Worm (Caenorhabditis elegans): ENCODE data around the gene C55A6.6.
A peak's percentile ranks its signal among the peaks of the same experiment; 100 is the strongest.

The C55A6.6 gene

ce11 chrV:11513432-11513831 lies 1.1 kb downstream of the C55A6.6 start, which contains the start of gene C55A6.3:
TSS of gene C55A6.3 (minus strand) at chrV:11513532.
- TF ChIP-seq W03F9.2 (tag; optimal IDR thresholded peaks at IDR 0.05) (no peak), him-1 (tag; optimal IDR thresholded peaks at IDR 0.05) (no peak), dao-5 (tag; optimal IDR thresholded peaks at IDR 0.05) (no peak)

DNA sequence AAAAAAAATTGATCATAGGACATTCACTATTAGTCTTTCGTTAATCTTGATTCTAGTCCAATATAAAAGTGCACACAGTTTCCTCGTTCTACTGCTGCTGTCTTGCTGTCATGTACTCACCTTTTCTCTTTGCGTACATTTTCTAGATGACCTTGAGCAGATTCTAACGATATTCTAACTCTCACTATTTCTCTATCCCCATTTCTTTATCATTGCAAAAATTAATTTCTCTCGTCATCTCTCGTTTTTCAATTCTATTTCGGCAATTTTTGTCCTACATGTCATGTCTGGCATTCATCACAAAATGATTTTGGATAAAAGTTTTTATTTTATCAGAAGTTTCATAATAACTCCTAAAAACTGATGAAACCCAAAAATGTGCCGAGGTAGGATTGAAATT lies 5.8 kb downstream of the C55A6.6 start, which contains the start of gene ttll-5:
TSS of gene ttll-5 (plus strand) at position 288 of the 400 bp plus-strand sequence.
- no peak for TF ChIP-seq dao-5 (tag; optimal IDR thresholded peaks at IDR 0.05)
- TF ChIP-seq him-1 (tag; optimal IDR thresholded peaks at IDR 0.05), result no peak
- TF ChIP-seq W03F9.2 (tag; optimal IDR thresholded peaks at IDR 0.05), result no peak

- TF ChIP-seq him-1 (tag; optimal IDR thresholded peaks at IDR 0.05), result no peak
- TF ChIP-seq W03F9.2 (tag; optimal IDR thresholded peaks at IDR 0.05), result no peak
- TF ChIP-seq dao-5 (tag; optimal IDR thresholded peaks at IDR 0.05), result no peak
These were observed 8.2 kb downstream of the C55A6.6 start for ce11 chrV:11506347-11506746.

DNA sequence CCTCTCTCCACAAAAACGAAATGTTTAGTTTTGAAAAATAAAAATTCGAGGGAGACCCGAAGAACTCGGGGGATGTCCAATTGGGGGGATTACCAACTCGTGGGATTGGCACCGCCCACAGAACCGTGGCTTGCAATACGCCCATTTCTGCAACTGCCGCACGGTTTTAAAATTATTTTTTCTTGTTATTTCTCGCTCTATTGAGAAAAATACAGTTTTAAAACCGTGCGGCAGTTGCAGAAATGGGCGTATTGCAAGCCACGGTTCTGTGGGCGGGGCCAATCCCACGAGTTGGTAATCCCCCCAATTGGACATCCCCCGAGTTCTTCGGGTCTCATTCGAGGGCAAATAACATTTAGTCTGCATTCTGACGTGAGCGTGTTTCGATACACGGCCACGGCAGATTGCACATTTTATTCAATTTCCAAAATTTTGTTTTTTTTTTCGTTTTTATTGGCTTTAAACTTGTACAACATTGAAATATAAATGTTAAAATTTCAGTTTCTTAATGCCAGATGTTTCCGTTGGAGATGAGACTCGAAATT lies 9.6 kb downstream of the C55A6.6 start, which contains the start of the genes C55A6.1 and C55A6.10:
TSS of gene C55A6.1 (minus strand) at position 116 of the 545 bp plus-strand sequence.
TSS of gene C55A6.10 (plus strand) at position 495 of the 545 bp plus-strand sequence.
- TF ChIP-seq W03F9.2 (tag; optimal IDR thresholded peaks at IDR 0.05), result peak; percentile 56

DNA sequence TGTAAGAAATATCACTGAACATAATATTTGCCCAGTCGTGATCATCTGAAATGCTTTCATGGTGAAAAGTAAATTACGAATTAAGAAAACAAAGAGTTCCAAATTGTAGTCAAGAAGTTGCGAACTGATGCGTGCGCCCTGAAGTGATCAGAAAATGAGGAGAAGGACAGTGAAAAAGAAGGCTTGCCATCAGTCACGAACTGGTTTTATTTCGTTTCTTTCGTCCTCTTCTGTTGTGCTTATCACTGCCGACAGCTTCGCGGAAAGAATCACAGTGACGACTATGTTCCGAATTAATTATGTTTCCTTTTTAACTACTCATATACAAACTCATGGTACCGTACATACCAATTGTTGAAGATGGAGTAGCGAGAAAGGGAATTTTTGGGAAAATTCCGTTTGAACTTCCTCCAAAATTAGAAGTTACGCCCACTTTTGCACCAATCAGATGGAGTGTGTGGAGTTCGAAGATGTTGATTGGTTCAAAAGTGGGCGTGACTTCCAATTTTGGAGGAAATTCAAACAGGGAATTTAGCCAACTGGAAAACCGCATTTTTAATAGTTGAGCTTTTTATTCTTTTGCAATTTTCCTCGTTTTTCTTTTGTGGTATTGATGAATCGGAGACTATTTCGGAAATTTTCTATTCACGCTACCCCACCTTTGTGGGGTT lies 11.3 kb downstream of the C55A6.6 start, which contains the start of gene C55A6.12:
TSS of gene C55A6.12 (minus strand) at position 51 of the 671 bp plus-strand sequence.
- TF ChIP-seq dao-5 (tag; optimal IDR thresholded peaks at IDR 0.05) (no peak), him-1 (tag; optimal IDR thresholded peaks at IDR 0.05) (no peak), W03F9.2 (tag; optimal IDR thresholded peaks at IDR 0.05) (no peak)

DNA sequence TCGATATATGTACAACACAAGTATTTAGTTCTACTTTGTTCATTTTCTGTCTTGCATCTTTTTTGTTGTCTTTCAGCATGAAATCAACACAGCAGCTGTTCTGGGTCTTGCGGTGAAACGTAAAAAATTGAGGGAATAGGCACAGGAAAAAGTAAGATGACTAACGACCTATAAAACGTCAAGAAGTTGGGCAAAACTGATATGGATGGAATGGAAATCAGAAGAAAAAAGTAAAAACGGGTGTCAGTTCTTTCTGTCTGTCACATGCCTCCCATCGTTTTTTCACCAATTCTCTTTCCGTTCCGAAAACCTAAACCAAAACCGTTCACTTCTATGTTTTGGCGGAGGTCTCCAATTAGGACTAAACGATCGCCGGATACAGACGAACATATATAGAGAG lies 13.6 kb downstream of the C55A6.6 start:
- TF ChIP-seq him-1 (tag; optimal IDR thresholded peaks at IDR 0.05), result no peak
- TF ChIP-seq dao-5 (tag; optimal IDR thresholded peaks at IDR 0.05), result no peak
- no peak for TF ChIP-seq W03F9.2 (tag; optimal IDR thresholded peaks at IDR 0.05)

DNA sequence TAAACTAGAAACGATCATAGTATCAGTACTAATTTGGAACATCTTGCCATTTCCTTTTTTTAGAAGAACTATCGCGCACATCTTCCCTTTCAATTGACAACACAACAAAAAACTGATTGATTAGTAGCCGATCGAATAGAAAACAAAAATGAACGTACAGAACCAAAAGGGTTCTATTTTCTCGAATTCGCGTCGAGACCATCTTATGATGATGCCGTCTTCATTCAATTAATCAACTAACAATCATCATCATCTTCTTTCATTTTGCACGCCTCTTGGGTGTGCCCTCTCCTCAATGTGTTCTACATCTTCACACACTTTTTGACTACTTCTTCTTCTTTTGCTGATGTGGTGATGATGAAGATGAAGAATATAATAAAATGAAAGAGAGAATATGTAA lies 14.8 kb downstream of the C55A6.6 start:
- no peak for TF ChIP-seq him-1 (tag; optimal IDR thresholded peaks at IDR 0.05)
- TF ChIP-seq dao-5 (tag; optimal IDR thresholded peaks at IDR 0.05), result no peak
- no peak for TF ChIP-seq W03F9.2 (tag; optimal IDR thresholded peaks at IDR 0.05)

ce11 chrV:11497475-11497874 lies 17.1 kb downstream of the C55A6.6 start:
- TF ChIP-seq W03F9.2 (tag; optimal IDR thresholded peaks at IDR 0.05) (no peak), dao-5 (tag; optimal IDR thresholded peaks at IDR 0.05) (no peak), him-1 (tag; optimal IDR thresholded peaks at IDR 0.05) (no peak)

DNA sequence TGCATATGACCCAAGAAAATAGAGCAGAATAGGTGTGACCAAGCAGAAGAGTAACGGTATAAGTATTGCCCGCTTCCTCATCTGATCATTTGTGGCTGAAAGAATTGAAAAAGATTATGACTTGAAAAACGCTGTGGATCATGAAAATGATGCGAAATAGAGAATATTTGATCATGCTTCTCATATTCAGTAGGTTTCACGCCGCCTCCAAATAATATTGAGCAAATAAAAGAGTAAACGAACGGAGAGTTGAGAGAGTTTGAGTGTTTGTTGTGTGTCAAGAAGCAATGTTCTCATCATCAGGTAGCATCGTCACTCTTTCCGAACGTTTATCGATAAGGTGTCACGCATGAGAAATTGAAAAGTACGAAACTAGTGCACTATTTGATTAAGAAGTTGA lies 18.3 kb downstream of the C55A6.6 start, which contains the start of gene htrl-1:
TSS of gene htrl-1 (minus strand) at position 101 of the 400 bp plus-strand sequence.
- TF ChIP-seq dao-5 (tag; optimal IDR thresholded peaks at IDR 0.05), result no peak
- no peak for TF ChIP-seq him-1 (tag; optimal IDR thresholded peaks at IDR 0.05)
- no peak for TF ChIP-seq W03F9.2 (tag; optimal IDR thresholded peaks at IDR 0.05)

ce11 chrV:11492456-11492855 lies 22.1 kb downstream of the C55A6.6 start, which contains the start of gene T11F9.21:
TSS of gene T11F9.21 (plus strand) at chrV:11492756.
- TF ChIP-seq dao-5 (tag; optimal IDR thresholded peaks at IDR 0.05), result no peak
- no peak for TF ChIP-seq W03F9.2 (tag; optimal IDR thresholded peaks at IDR 0.05)
- no peak for TF ChIP-seq him-1 (tag; optimal IDR thresholded peaks at IDR 0.05)

ce11 chrV:11490382-11490781 lies 24.2 kb downstream of the C55A6.6 start, which contains the start of gene dhs-19:
TSS of gene dhs-19 (minus strand) at chrV:11490482.
- TF ChIP-seq W03F9.2 (tag; optimal IDR thresholded peaks at IDR 0.05) (no peak), dao-5 (tag; optimal IDR thresholded peaks at IDR 0.05) (no peak), him-1 (tag; optimal IDR thresholded peaks at IDR 0.05) (no peak)

DNA sequence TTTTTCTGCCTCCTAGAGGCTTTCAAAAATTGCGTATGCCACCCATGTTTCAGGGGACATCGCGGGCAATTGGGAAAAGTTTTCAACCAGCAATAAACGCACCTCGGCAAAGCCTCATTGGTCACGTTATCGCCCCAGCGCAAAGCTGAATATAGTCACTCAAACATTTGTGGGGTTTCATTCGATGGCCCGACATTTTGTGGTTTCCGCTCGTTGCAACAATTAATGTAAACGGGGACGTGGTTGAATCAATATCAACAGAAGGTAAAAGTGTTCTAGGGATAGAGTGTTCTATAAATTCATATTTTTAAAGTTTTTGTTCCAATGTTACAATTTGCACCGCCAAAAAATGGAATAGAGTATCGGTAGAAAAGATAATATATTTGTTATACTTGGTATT lies 26.2 kb downstream of the C55A6.6 start:
- TF ChIP-seq W03F9.2 (tag; optimal IDR thresholded peaks at IDR 0.05) (no peak), him-1 (tag; optimal IDR thresholded peaks at IDR 0.05) (no peak), dao-5 (tag; optimal IDR thresholded peaks at IDR 0.05) (no peak)

- no peak for TF ChIP-seq dao-5 (tag; optimal IDR thresholded peaks at IDR 0.05)
- no peak for TF ChIP-seq him-1 (tag; optimal IDR thresholded peaks at IDR 0.05)
- no peak for TF ChIP-seq W03F9.2 (tag; optimal IDR thresholded peaks at IDR 0.05)
These were observed 27.9 kb downstream of the C55A6.6 start, which contains the start of gene T11F9.10 for ce11 chrV:11486680-11487079. TSS of gene T11F9.10 (plus strand) at chrV:11486980.

- no peak for TF ChIP-seq W03F9.2 (tag; optimal IDR thresholded peaks at IDR 0.05)
- TF ChIP-seq dao-5 (tag; optimal IDR thresholded peaks at IDR 0.05), result no peak
- TF ChIP-seq him-1 (tag; optimal IDR thresholded peaks at IDR 0.05), result no peak
These were observed 29.0 kb downstream of the C55A6.6 start, which contains the start of gene srh-1 for ce11 chrV:11485558-11485957. TSS of gene srh-1 (plus strand) at chrV:11485858.
